Fruit fly (Drosophila melanogaster) whole organism, embryonic: ENCODE results near the gene CG18265.

Source experiments
- Ada2b ChIP-seq: fragments of 200-800 bp; sonication (Bioruptor generic); IDR thresholded peaks from 2 replicates; pipeline ENCODE4 v1.3.6; 2022; ENCODE audit warnings: missing biosample characterization, missing genetic modification characterization
- B-H1 ChIP-seq: fragments of 200-800 bp; sonication (Bioruptor generic); IDR thresholded peaks from 3 replicates; pipeline ENCODE4 v1.3.6; 2022; ENCODE audit warnings: missing biosample characterization, missing genetic modification characterization
- Bgb ChIP-seq: fragments of 200-800 bp; sonication (Bioruptor generic); IDR thresholded peaks from 2 replicates; pipeline ENCODE4 v1.3.6; 2022; ENCODE audit warnings: missing biosample characterization, missing genetic modification characterization; ENCODE audit not compliant: partially characterized antibody
- CG10267 ChIP-seq: fragments of 200-800 bp; sonication (Bioruptor generic); optimal IDR thresholded peaks from 2 replicates; lab custom pipeline; 2018; ENCODE audit warnings: missing biosample characterization, mild to moderate bottlenecking, missing genetic modification characterization, moderate library complexity
- CG10366 ChIP-seq: fragments of 200-800 bp; sonication (Bioruptor generic); IDR thresholded peaks from 2 replicates; pipeline ENCODE4 v1.3.6; 2022; ENCODE audit warnings: missing biosample characterization, missing genetic modification characterization
- CG11398 ChIP-seq: fragments of 200-800 bp; sonication (Bioruptor generic); optimal IDR thresholded peaks from 2 replicates; lab custom pipeline; 2016; ENCODE audit warnings: missing biosample characterization, missing genetic modification characterization
- CG12071 ChIP-seq: fragments of 200-800 bp; sonication (Bioruptor generic); optimal IDR thresholded peaks from 3 replicates; lab custom pipeline; 2018; ENCODE audit warnings: missing biosample characterization, mild to moderate bottlenecking, missing genetic modification characterization
- CG1233 ChIP-seq: fragments of 200-800 bp; sonication (Bioruptor generic); optimal IDR thresholded peaks from 4 replicates; lab custom pipeline; 2018; ENCODE audit warnings: missing biosample characterization, mild to moderate bottlenecking, missing genetic modification characterization
- CG12659 ChIP-seq: fragments of 200-800 bp; sonication (Bioruptor generic); optimal IDR thresholded peaks from 3 replicates; lab custom pipeline; 2017; ENCODE audit warnings: mild to moderate bottlenecking, missing biosample characterization, missing genetic modification reagents, missing genetic modification characterization
- CG13624 ChIP-seq: fragments of 200-800 bp; sonication (Bioruptor generic); optimal IDR thresholded peaks from 2 replicates; lab custom pipeline; 2016; ENCODE audit warnings: missing biosample characterization, missing genetic modification characterization
- CG13775 ChIP-seq: fragments of 200-800 bp; sonication (Bioruptor generic); optimal IDR thresholded peaks from 3 replicates; lab custom pipeline; 2017; ENCODE audit warnings: missing biosample characterization, mild to moderate bottlenecking, missing genetic modification characterization
- CG14860 ChIP-seq: fragments of 200-800 bp; sonication (Bioruptor generic); IDR thresholded peaks from 3 replicates; pipeline ENCODE4 v1.3.6; 2022; ENCODE audit warnings: missing biosample characterization, missing genetic modification characterization; ENCODE audit not compliant: partially characterized antibody
- CG15514 ChIP-seq: fragments of 200-800 bp; sonication (Bioruptor generic); optimal IDR thresholded peaks from 3 replicates; lab custom pipeline; 2017; ENCODE audit warnings: missing biosample characterization, missing genetic modification characterization, mild to moderate bottlenecking, moderate library complexity, missing genetic modification reagents
- CG17568 ChIP-seq: fragments of 200-800 bp; sonication (Bioruptor generic); optimal IDR thresholded peaks from 2 replicates; lab custom pipeline; 2018; ENCODE audit warnings: missing biosample characterization, mild to moderate bottlenecking, missing genetic modification characterization, moderate library complexity
- CG1832 ChIP-seq: fragments of 200-800 bp; sonication (Bioruptor generic); optimal IDR thresholded peaks from 2 replicates; lab custom pipeline; 2017; ENCODE audit warnings: missing biosample characterization, mild to moderate bottlenecking, missing genetic modification characterization, inconsistent platforms
- CG2120 ChIP-seq: fragments of 200-800 bp; sonication (Bioruptor generic); optimal IDR thresholded peaks from 3 replicates; lab custom pipeline; 2016; ENCODE audit warnings: missing biosample characterization, missing genetic modification characterization
- CG2199 ChIP-seq: fragments of 200-800 bp; sonication (Bioruptor generic); IDR thresholded peaks from 3 replicates; pipeline ENCODE4 v1.3.6; 2022; ENCODE audit warnings: missing biosample characterization, missing genetic modification characterization
- CG2875 ChIP-seq: fragments of 200-800 bp; sonication (Bioruptor generic); optimal IDR thresholded peaks from 2 replicates; lab custom pipeline; 2017; ENCODE audit warnings: missing biosample characterization, mild to moderate bottlenecking, missing genetic modification characterization, missing genetic modification reagents
- CG3065 ChIP-seq: fragments of 200-800 bp; sonication (Bioruptor generic); optimal IDR thresholded peaks from 2 replicates; lab custom pipeline; 2016; ENCODE audit warnings: missing biosample characterization, missing genetic modification characterization
- CG3407 ChIP-seq: fragments of 200-800 bp; sonication (Bioruptor generic); optimal IDR thresholded peaks from 2 replicates; lab custom pipeline; 2018; ENCODE audit warnings: missing biosample characterization, mild to moderate bottlenecking, missing genetic modification characterization
- CG6175 ChIP-seq: fragments of 200-800 bp; sonication (Bioruptor generic); IDR thresholded peaks from 3 replicates; pipeline ENCODE4 v1.3.6; 2022; ENCODE audit warnings: missing biosample characterization, missing genetic modification characterization
- CG8359 ChIP-seq: fragments of 200-800 bp; sonication (Bioruptor generic); optimal IDR thresholded peaks from 2 replicates; lab custom pipeline; 2017; ENCODE audit warnings: missing biosample characterization, mild to moderate bottlenecking, missing genetic modification characterization, borderline replicate concordance
- CG8478 ChIP-seq: fragments of >200 bp; optimal IDR thresholded peaks from 2 replicates; lab custom pipeline; 2018
- CG9609 ChIP-seq: fragments of 200-800 bp; sonication (Bioruptor generic); optimal IDR thresholded peaks from 3 replicates; lab custom pipeline; 2016; ENCODE audit warnings: missing biosample characterization, missing genetic modification characterization
- D ChIP-seq, 2 experiments: fragments of 200-800 bp in 1 of 2; fragments of >200 bp in 1 of 2; sonication (Bioruptor generic) in 1 of 2; optimal IDR thresholded peaks; 2 replicates in 1 of 2; 3 replicates in 1 of 2; lab custom pipeline; 2017; ENCODE audit warnings: mild to moderate bottlenecking in 1 of 2, missing biosample characterization in 1 of 2, missing genetic modification characterization in 1 of 2, missing genetic modification reagents in 1 of 2
- Dip2 ChIP-seq: fragments of 200-800 bp; sonication (Bioruptor generic); IDR thresholded peaks from 2 replicates; pipeline ENCODE4 v1.3.6; 2022; ENCODE audit warnings: missing biosample characterization, missing genetic modification characterization
- Dll ChIP-seq: fragments of 200-800 bp; sonication (Bioruptor generic); IDR thresholded peaks from 4 replicates; pipeline ENCODE4 v1.3.6; 2022; ENCODE audit warnings: missing biosample characterization, missing genetic modification characterization; ENCODE audit not compliant: partially characterized antibody
- Hsf ChIP-seq: fragments of 200-800 bp; sonication (Bioruptor generic); optimal IDR thresholded peaks from 3 replicates; lab custom pipeline; 2016; ENCODE audit warnings: missing biosample characterization, missing genetic modification characterization
- NC2α ChIP-seq: fragments of 200-800 bp; sonication (Bioruptor generic); optimal IDR thresholded peaks from 2 replicates; lab custom pipeline; 2016; ENCODE audit warnings: missing biosample characterization, missing genetic modification characterization
- NK7.1 ChIP-seq: fragments of 200-800 bp; sonication (Bioruptor generic); optimal IDR thresholded peaks from 3 replicates; lab custom pipeline; 2016; ENCODE audit warnings: missing biosample characterization, missing genetic modification characterization
- Nf-YA ChIP-seq: fragments of 200-800 bp; sonication (Bioruptor generic); IDR thresholded peaks from 2 replicates; pipeline ENCODE4 v1.3.6; 2022; ENCODE audit warnings: missing biosample characterization, missing genetic modification characterization
- Nf-YC ChIP-seq: fragments of 200-800 bp; optimal IDR thresholded peaks from 3 replicates; lab custom pipeline; 2019; ENCODE audit warnings: missing biosample characterization, mild to moderate bottlenecking, missing genetic modification characterization, moderate library complexity
- Opbp ChIP-seq: fragments of 200-800 bp; sonication (Bioruptor generic); IDR thresholded peaks from 3 replicates; pipeline ENCODE4 v1.3.6; 2022; ENCODE audit warnings: missing biosample characterization, missing genetic modification characterization; ENCODE audit not compliant: partially characterized antibody
- Xrp1 ChIP-seq: fragments of 200-800 bp; sonication (Bioruptor generic); IDR thresholded peaks from 2 replicates; pipeline ENCODE4 v1.3.6; 2022; ENCODE audit warnings: missing biosample characterization, missing genetic modification characterization
- bigmax ChIP-seq: fragments of 200-800 bp; sonication (Bioruptor generic); optimal IDR thresholded peaks from 2 replicates; lab custom pipeline; 2018; ENCODE audit warnings: missing biosample characterization, mild to moderate bottlenecking, missing genetic modification characterization
- cad ChIP-seq: fragments of >200 bp; optimal IDR thresholded peaks from 2 replicates; lab custom pipeline; 2017; ENCODE audit warnings: missing biosample characterization, missing genetic modification characterization
- corto ChIP-seq: fragments of 200-800 bp; sonication (Bioruptor generic); optimal IDR thresholded peaks from 2 replicates; lab custom pipeline; 2016; ENCODE audit warnings: missing biosample characterization, mild to moderate bottlenecking, missing genetic modification characterization, moderate library complexity
- da ChIP-seq: fragments of 200-800 bp; sonication (Bioruptor generic); optimal IDR thresholded peaks from 2 replicates; lab custom pipeline; 2016; ENCODE audit warnings: missing biosample characterization, missing genetic modification characterization
- dysf ChIP-seq: fragments of 200-800 bp; sonication (Bioruptor generic); IDR thresholded peaks from 3 replicates; pipeline ENCODE4 v1.3.6; 2022; ENCODE audit warnings: missing biosample characterization, missing genetic modification characterization
- gce ChIP-seq: fragments of 200-800 bp; sonication (Bioruptor generic); IDR thresholded peaks from 3 replicates; pipeline ENCODE4 v1.3.6; 2022; ENCODE audit warnings: missing biosample characterization, missing genetic modification characterization
- gro ChIP-seq: fragments of 200-800 bp; sonication (Bioruptor generic); optimal IDR thresholded peaks from 2 replicates; lab custom pipeline; 2016; ENCODE audit warnings: missing biosample characterization, missing genetic modification characterization
- gsb-n ChIP-seq: fragments of 200-800 bp; sonication (Bioruptor generic); optimal IDR thresholded peaks from 3 replicates; lab custom pipeline; 2018; ENCODE audit warnings: missing biosample characterization, mild to moderate bottlenecking, missing genetic modification characterization
- hb ChIP-seq: fragments of 200-800 bp; sonication (Bioruptor generic); IDR thresholded peaks from 3 replicates; pipeline ENCODE4 v1.3.6; 2022; ENCODE audit warnings: missing biosample characterization, missing genetic modification characterization; ENCODE audit not compliant: partially characterized antibody
- inv ChIP-seq: fragments of 200-800 bp; sonication (Bioruptor generic); IDR thresholded peaks from 2 replicates; pipeline ENCODE4 v1.3.6; 2022; ENCODE audit warnings: missing biosample characterization, missing genetic modification characterization; ENCODE audit not compliant: partially characterized antibody
- kni ChIP-seq: fragments of 200-800 bp; sonication (Bioruptor generic); optimal IDR thresholded peaks from 3 replicates; lab custom pipeline; 2017; ENCODE audit warnings: mild to moderate bottlenecking, missing biosample characterization, missing genetic modification reagents, missing genetic modification characterization
- lilli ChIP-seq: fragments of 200-800 bp; sonication (Bioruptor generic); optimal IDR thresholded peaks from 3 replicates; lab custom pipeline; 2016; ENCODE audit warnings: missing biosample characterization, missing genetic modification characterization
- nmo ChIP-seq: fragments of 200-800 bp; sonication (Bioruptor generic); optimal IDR thresholded peaks from 2 replicates; lab custom pipeline; 2018; ENCODE audit warnings: missing biosample characterization, mild to moderate bottlenecking, missing genetic modification characterization, moderate library complexity
- sens ChIP-seq: fragments of 200-800 bp; sonication (Bioruptor generic); peaks from one replicate; lab custom pipeline; 2016; ENCODE audit warnings: missing biosample characterization, missing genetic modification characterization
- seq ChIP-seq: fragments of 200-800 bp; sonication (Bioruptor generic); IDR thresholded peaks from 2 replicates; pipeline ENCODE4 v1.3.6; 2022; ENCODE audit warnings: missing biosample characterization, missing genetic modification characterization
- tx ChIP-seq: fragments of 200-800 bp; sonication (Bioruptor generic); optimal IDR thresholded peaks from 2 replicates; lab custom pipeline; 2016; ENCODE audit warnings: missing biosample characterization, missing genetic modification characterization

CG18265 gene

DNA sequence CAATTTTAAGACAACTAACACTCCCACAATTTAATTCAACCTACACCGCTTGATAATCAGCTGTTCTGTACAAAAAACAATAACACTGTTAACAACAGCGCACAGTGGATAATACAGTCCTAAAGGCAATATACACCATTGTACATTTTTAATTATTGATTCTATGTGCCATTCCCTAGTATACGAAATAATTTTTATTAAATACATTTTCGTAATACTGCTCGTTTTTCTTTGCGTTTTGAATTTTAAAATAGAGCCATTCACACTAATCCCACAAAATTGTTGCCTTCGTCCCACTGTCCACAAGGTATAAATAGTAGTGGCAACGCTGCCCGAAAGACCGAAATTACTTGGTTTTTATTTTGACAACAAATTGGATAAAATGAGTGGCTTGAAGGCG lies 5.6 kb upstream of the CG18265 start, which contains the start of the genes Coq4 and CG32176 (continued):
- peak; percentile 62 for TF ChIP-seq bigmax (GFP tag; lab: Kevin White, UChicago)
- TF ChIP-seq CG12071 (GFP tag; lab: Kevin White, UChicago) = peak; percentile 97
- peak; percentile 97 for TF ChIP-seq seq (GFP tag; lab: Robert Waterston, UW)
- peak; percentile 96 for TF ChIP-seq gsb-n
- peak; percentile 89 for TF ChIP-seq Nf-YC (tag; lab: Kevin White, UChicago)
- peak; percentile 100 for TF ChIP-seq sens (GFP tag; lab: Kevin White, UChicago)
- peak; percentile 64 for TF ChIP-seq Dip2 (GFP tag; lab: Robert Waterston, UW)
- TF ChIP-seq CG3407 (GFP tag; lab: Kevin White, UChicago) = peak; percentile 93
- peak; percentile 65; the same call in 3 of the 4 replicates for TF ChIP-seq Dll (GFP tag; lab: Robert Waterston, UW)
- no peak for TF ChIP-seq D (optimal IDR thresholded peaks at IDR 0.05; lab: Kevin White, UChicago)
- peak; percentile 96 for TF ChIP-seq D (GFP tag; optimal IDR thresholded peaks at IDR 0.05; lab: Kevin White, UChicago)
- TF ChIP-seq CG9609 (GFP tag; lab: Kevin White, UChicago) = peak; percentile 98
- peak; percentile 96 for TF ChIP-seq NK7.1 (GFP tag; lab: Kevin White, UChicago)
- peak; percentile 59 for TF ChIP-seq inv
- peak; percentile 98 for TF ChIP-seq CG12659 (GFP tag; lab: Kevin White, UChicago)
- TF ChIP-seq CG2199 (GFP tag; lab: Robert Waterston, UW) = peak; percentile 93
- peak; percentile 96 for TF ChIP-seq NC2α (GFP tag; lab: Kevin White, UChicago)
- TF ChIP-seq CG2120 (GFP tag; lab: Kevin White, UChicago) = peak; percentile 99
- TF ChIP-seq CG11398 (GFP tag; lab: Kevin White, UChicago) = peak; percentile 95
- TF ChIP-seq CG10267 (tag; lab: Kevin White, UChicago) = peak; percentile 91
- TF ChIP-seq B-H1 (GFP tag; lab: Robert Waterston, UW) = peak; percentile 96
- TF ChIP-seq CG10366 (GFP tag; lab: Robert Waterston, UW) = peak; percentile 98
- peak; percentile 96 for TF ChIP-seq CG6175 (GFP tag; lab: Robert Waterston, UW)
- TF ChIP-seq Opbp = peak; percentile 68; the same call in 1 of the 3 replicates
- TF ChIP-seq hb (GFP tag; lab: Robert Waterston, UW) = peak; percentile 44; the same call in 1 of the 3 replicates
- peak; percentile 92 for TF ChIP-seq Nf-YA (GFP tag; lab: Robert Waterston, UW)
- peak; percentile 99 for TF ChIP-seq Hsf (GFP tag; lab: Kevin White, UChicago)
- peak; percentile 76 for TF ChIP-seq kni (GFP tag; lab: Kevin White, UChicago)
- peak; percentile 93 for TF ChIP-seq CG15514
- peak; percentile 97 for TF ChIP-seq CG1233
- TF ChIP-seq CG1832 = no peak
- peak; percentile 77 for TF ChIP-seq Bgb (GFP tag; lab: Robert Waterston, UW)
- TF ChIP-seq CG8359 (GFP tag; lab: Kevin White, UChicago) = peak; percentile 90
- peak; percentile 94 for TF ChIP-seq gce (GFP tag; lab: Robert Waterston, UW)
- TF ChIP-seq CG3065 = peak; percentile 96
- peak; percentile 95 for TF ChIP-seq da (GFP tag; lab: Kevin White, UChicago)
- peak; percentile 98 for TF ChIP-seq gro
- peak; percentile 98 for TF ChIP-seq tx (GFP tag; lab: Kevin White, UChicago)
- peak; percentile 93 for TF ChIP-seq CG2875 (GFP tag; lab: Kevin White, UChicago)
- peak; percentile 100 for TF ChIP-seq lilli
- peak; percentile 98 for TF ChIP-seq Ada2b (GFP tag; lab: Robert Waterston, UW)
- TF ChIP-seq CG13775 (GFP tag; lab: Kevin White, UChicago) = peak; percentile 99
- peak; percentile 99 for TF ChIP-seq Xrp1 (GFP tag; lab: Robert Waterston, UW)
- TF ChIP-seq corto (GFP tag; lab: Kevin White, UChicago) = peak; percentile 90
- TF ChIP-seq CG13624 (GFP tag; lab: Kevin White, UChicago) = peak; percentile 98
- TF ChIP-seq CG14860 = peak; percentile 73
- no peak for TF ChIP-seq cad (GFP tag; lab: Kevin White, UChicago)
- no peak for TF ChIP-seq CG8478 (lab: Kevin White, UChicago)
- peak; percentile 98 for TF ChIP-seq nmo
- TF ChIP-seq CG17568 (GFP tag; lab: Kevin White, UChicago) = peak; percentile 95
- peak; percentile 98 for TF ChIP-seq dysf (GFP tag; lab: Robert Waterston, UW)
